Worm (Caenorhabditis elegans): ENCODE results near the gene R09H10.7.

ce11 chrIV:10638977-10639376 lies 18.1 kb downstream of the R09H10.7 start, which contains the start of gene F56C4.2:
- TF ChIP-seq pag-3 (tag; optimal IDR thresholded peaks at IDR 0.05; ENCODE audit: borderline replicate concordance) (no peak), sox-2 (GFP tag; IDR thresholded peaks at IDR 0.05) (no peak), C08G9.2 (tag; optimal IDR thresholded peaks at IDR 0.05) (no peak), ceh-22 (tag; optimal IDR thresholded peaks at IDR 0.05) (no peak), rnt-1 (tag; optimal IDR thresholded peaks at IDR 0.05) (no peak), hlh-8 (tag; optimal IDR thresholded peaks at IDR 0.05) (no peak), hlh-13 (GFP tag; optimal IDR thresholded peaks at IDR 0.05) (no peak), tbx-2 (tag; optimal IDR thresholded peaks at IDR 0.05) (no peak), pha-4 (tag; optimal IDR thresholded peaks at IDR 0.05) (no peak), C38D4.7 (GFP tag; optimal IDR thresholded peaks at IDR 0.05) (no peak)
